Fruit fly (Drosophila melanogaster) S2 (cell line): ENCODE data around the gene CG10026.

Experiments
- CG8478 ChIP-seq: fragments of >200 bp; optimal IDR thresholded peaks from 2 replicates; lab custom pipeline; 2018
- CTCF ChIP-seq, 2 experiments: fragments of >200 bp; optimal IDR thresholded peaks; 2 replicates each; lab custom pipeline; 2018

DNA sequence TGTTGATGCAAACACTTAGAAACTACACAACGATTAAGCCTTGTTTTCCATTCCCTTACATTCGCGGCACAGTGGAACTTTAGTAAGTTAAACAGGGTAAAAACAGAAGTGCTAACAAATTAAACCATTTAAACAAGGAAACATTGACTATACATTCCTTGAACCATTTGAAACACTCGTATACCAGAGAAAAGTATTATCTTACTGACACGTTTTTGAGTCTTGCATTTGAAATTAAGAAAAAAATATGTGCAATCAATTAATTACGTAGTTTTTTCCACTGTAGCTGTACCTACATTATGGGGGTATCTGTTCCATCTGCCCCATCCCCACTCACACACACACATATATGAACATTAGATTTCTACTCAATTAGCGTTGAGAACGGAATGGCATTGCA, 20.8 kb upstream of the CG10026 start:
- no peak for TF ChIP-seq CTCF (optimal IDR thresholded peaks at IDR 0.05; lab: Kevin White, UChicago)
- no peak for TF ChIP-seq CG8478 (lab: Kevin White, UChicago)
